Fruit fly (Drosophila melanogaster): ENCODE results near the gene wgn.

Gene wgn

DNA sequence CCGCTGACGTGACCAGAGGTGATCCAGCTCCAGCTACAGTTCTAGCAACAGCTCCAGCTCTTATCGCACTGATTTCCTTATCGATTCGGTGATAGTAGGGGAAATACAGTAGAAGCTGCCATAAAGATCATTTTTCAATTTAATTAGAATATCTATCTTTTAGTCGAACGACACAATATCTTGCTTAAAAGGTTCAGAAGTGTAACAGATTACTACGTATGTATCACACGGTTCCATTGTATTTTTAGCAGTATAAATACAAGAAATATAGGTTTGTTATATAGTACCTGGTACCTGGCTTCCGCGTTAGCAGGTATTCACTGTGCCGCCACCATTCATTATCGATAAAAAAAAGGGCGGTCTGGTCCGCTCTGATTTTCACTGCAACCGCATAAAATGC is 10.2 kb upstream of the wgn start (continued):
- TF ChIP-seq danr (GFP tag; IDR thresholded peaks at IDR 0.05) (peak; percentile 37; the same call in 1 of the 2 replicates), CG8359 (GFP tag; optimal IDR thresholded peaks at IDR 0.05; ENCODE audit: borderline replicate concordance) (peak; percentile 62), HLH54F (GFP tag; optimal IDR thresholded peaks at IDR 0.05) (peak; percentile 66), crol (GFP tag; IDR thresholded peaks at IDR 0.05) (no peak), dysf (GFP tag; IDR thresholded peaks at IDR 0.05) (peak; percentile 85), Hand (GFP tag; optimal IDR thresholded peaks at IDR 0.05) (peak; percentile 55), CG14965 (GFP tag; optimal IDR thresholded peaks at IDR 0.05; ENCODE audit: borderline replicate concordance) (no peak), row (GFP tag; IDR thresholded peaks at IDR 0.05) (peak; percentile 87), Abd-B (GFP tag; optimal IDR thresholded peaks at IDR 0.05) (no peak), CG15601 (tag; optimal IDR thresholded peaks at IDR 0.05) (peak; percentile 81), CG7928 (GFP tag; optimal IDR thresholded peaks at IDR 0.05) (peak; percentile 43), Rx (GFP tag; IDR thresholded peaks at IDR 0.05) (peak; percentile 49; the same call in 1 of the 2 replicates), dpn (GFP tag; optimal IDR thresholded peaks at IDR 0.05) (peak; percentile 69 to 79), z (GFP tag; IDR thresholded peaks at IDR 0.05) (no peak), Hr78 (GFP tag; optimal IDR thresholded peaks at IDR 0.05) (peak in 1 of 2 experiments; percentile 53), CG13296 (GFP tag; optimal IDR thresholded peaks at IDR 0.05) (peak; percentile 87), CG7745 (tag; optimal IDR thresholded peaks at IDR 0.05) (no peak), inv (GFP tag; IDR thresholded peaks at IDR 0.05; ENCODE audit: partially characterized antibody) (no peak), CG12071 (GFP tag; optimal IDR thresholded peaks at IDR 0.05) (peak; percentile 86), Sox100B (GFP tag; optimal IDR thresholded peaks at IDR 0.05) (no peak), CG11398 (GFP tag; optimal IDR thresholded peaks at IDR 0.05) (no peak), CG1024 (GFP tag; IDR thresholded peaks at IDR 0.05) (0 out of 2 replicates have a peak, but pooled peaks have one; percentile 38), CG2712 (tag; optimal IDR thresholded peaks at IDR 0.05) (peak; percentile 85), CG17912 (GFP tag; optimal IDR thresholded peaks at IDR 0.05) (peak; percentile 75), CG30431 (GFP tag; optimal IDR thresholded peaks at IDR 0.05) (peak; percentile 39), CG15479 (GFP tag; optimal IDR thresholded peaks at IDR 0.05) (no peak), CG9817 (tag; optimal IDR thresholded peaks at IDR 0.05) (peak; percentile 87), dm (GFP tag; optimal IDR thresholded peaks at IDR 0.05) (peak; percentile 47), CG5180 (GFP tag; optimal IDR thresholded peaks at IDR 0.05) (peak; percentile 66), D19A (tag; optimal IDR thresholded peaks at IDR 0.05) (peak; percentile 79), CG4820 (GFP tag; optimal IDR thresholded peaks at IDR 0.05) (peak; percentile 79), gcm2 (GFP tag; optimal IDR thresholded peaks at IDR 0.05) (no peak), Tbp (GFP tag; optimal IDR thresholded peaks at IDR 0.05) (no peak), MTF-1 (GFP tag; optimal IDR thresholded peaks at IDR 0.05; ENCODE audit: borderline replicate concordance) (peak; percentile 76), lab (GFP tag; optimal IDR thresholded peaks at IDR 0.05) (peak; percentile 93), Nf-YB (GFP tag; optimal IDR thresholded peaks at IDR 0.05) (peak; percentile 60), Stat92E (GFP tag; optimal IDR thresholded peaks at IDR 0.05) (no peak), esg (GFP tag; conservative IDR thresholded peaks at IDR 0.05) (peak; percentile 55; the same call in 1 of the 2 replicates), maf-S (GFP tag; optimal IDR thresholded peaks at IDR 0.05) (peak; percentile 66), bab2 (GFP tag; optimal IDR thresholded peaks at IDR 0.05) (peak; percentile 22), cg (GFP tag; optimal IDR thresholded peaks at IDR 0.05) (no peak), PHDP (tag; optimal IDR thresholded peaks at IDR 0.05) (peak; percentile 84), sima (GFP tag; optimal IDR thresholded peaks at IDR 0.05) (no peak), CG7987 (GFP tag; optimal IDR thresholded peaks at IDR 0.05) (peak; percentile 62), onecut (GFP tag; IDR thresholded peaks at IDR 0.05) (peak; percentile 67), ftz-f1 (GFP tag; optimal IDR thresholded peaks at IDR 0.05) (no peak), ken (GFP tag; IDR thresholded peaks at IDR 0.05) (peak; percentile 76), Aef1 (GFP tag; IDR thresholded peaks at IDR 0.05) (no peak; the same call in 1 of the 3 replicates), Vsx1 (GFP tag; optimal IDR thresholded peaks at IDR 0.05) (peak; percentile 22)
